Worm (Caenorhabditis elegans): Measurements from ENCODE around the gene unc-32.

The unc-32 gene

ce11 chrIII:8882333-8882732 is 23.1 kb upstream of the unc-32 start:
- no peak for TF ChIP-seq dpl-1 (GFP tag; optimal IDR thresholded peaks at IDR 0.05)
- TF ChIP-seq lin-38 (GFP tag; IDR thresholded peaks at IDR 0.05) = no peak
- peak in 1 of 2 experiments; percentile 74 for TF ChIP-seq unc-62 (GFP tag; optimal IDR thresholded peaks at IDR 0.05 in 1 of 2)
- TF ChIP-seq unc-62 (tag; optimal IDR thresholded peaks at IDR 0.05) = no peak
- TF ChIP-seq daf-19 (GFP tag; conservative IDR thresholded peaks at IDR 0.05) = no peak
- TF ChIP-seq madf-9 (GFP tag; conservative IDR thresholded peaks at IDR 0.05) = no peak
- TF ChIP-seq aha-1 (tag) = peak; percentile 55
- no peak for TF ChIP-seq duxl-1 (tag; optimal IDR thresholded peaks at IDR 0.05; ENCODE audit: poor library complexity)
- no peak for TF ChIP-seq ZK337.2 (GFP tag; IDR thresholded peaks at IDR 0.05)

- TF ChIP-seq lir-3 (tag; optimal IDR thresholded peaks at IDR 0.05) (no peak), dmd-6 (GFP tag; IDR thresholded peaks at IDR 0.05) (no peak), daf-8 (GFP tag; IDR thresholded peaks at IDR 0.05) (no peak), lin-29 (GFP tag; IDR thresholded peaks at IDR 0.05) (no peak), nhr-77 (tag; optimal IDR thresholded peaks at IDR 0.05) (no peak), unc-62 (GFP tag; optimal IDR thresholded peaks at IDR 0.05 in 1 of 2) (peak in 1 of 2 experiments; percentile 7), unc-62 (tag; optimal IDR thresholded peaks at IDR 0.05) (no peak), dmd-9 (GFP tag; IDR thresholded peaks at IDR 0.05) (no peak), dmd-8 (GFP tag; IDR thresholded peaks at IDR 0.05) (no peak)
These were observed 20.3 kb upstream of the unc-32 start, which contains the start of gene svop-1 for ce11 chrIII:8885150-8885549. svop-1 (minus strand) TSS chrIII:8885488.

- TF ChIP-seq mxl-3 (GFP tag; optimal IDR thresholded peaks at IDR 0.05) (no peak), unc-130 (GFP tag; optimal IDR thresholded peaks at IDR 0.05) (no peak), lir-3 (tag; optimal IDR thresholded peaks at IDR 0.05) (no peak), nhr-111 (GFP tag; optimal IDR thresholded peaks at IDR 0.05) (no peak), lim-7 (GFP tag; IDR thresholded peaks at IDR 0.05) (no peak), T20F7.1 (GFP tag; optimal IDR thresholded peaks at IDR 0.05) (no peak), rbr-2 (tag; optimal IDR thresholded peaks at IDR 0.05) (peak; percentile 33), daf-19 (GFP tag; conservative IDR thresholded peaks at IDR 0.05) (no peak), lin-29 (GFP tag; IDR thresholded peaks at IDR 0.05) (no peak), tag-97 (GFP tag; IDR thresholded peaks at IDR 0.05) (no peak), arid-1 (GFP tag; conservative IDR thresholded peaks at IDR 0.05) (no peak), cey-2 (tag; optimal IDR thresholded peaks at IDR 0.05; ENCODE audit: borderline replicate concordance, insufficient read depth) (no peak), nhr-41 (GFP tag; IDR thresholded peaks at IDR 0.05) (no peak), F44E2.7 (GFP tag; IDR thresholded peaks at IDR 0.05) (no peak), ces-1 (GFP tag; optimal IDR thresholded peaks at IDR 0.05) (no peak), nhr-25 (tag; optimal IDR thresholded peaks at IDR 0.05; ENCODE audit: borderline replicate concordance, insufficient read depth) (no peak), mdt-29 (GFP tag; IDR thresholded peaks at IDR 0.05) (no peak), ceh-82 (tag; optimal IDR thresholded peaks at IDR 0.05) (no peak), dmd-8 (GFP tag; IDR thresholded peaks at IDR 0.05) (no peak), fos-1 (tag; optimal IDR thresholded peaks at IDR 0.05) (no peak), hlh-30 (tag; optimal IDR thresholded peaks at IDR 0.05; ENCODE audit: insufficient read depth) (peak; percentile 40), dpl-1 (GFP tag; optimal IDR thresholded peaks at IDR 0.05) (no peak), ceh-28 (tag; optimal IDR thresholded peaks at IDR 0.05) (no peak), mep-1 (tag; optimal IDR thresholded peaks at IDR 0.05) (peak; percentile 20), saeg-2 (GFP tag; IDR thresholded peaks at IDR 0.05) (no peak), ztf-7 (tag; optimal IDR thresholded peaks at IDR 0.05) (no peak), fkh-10 (GFP tag; optimal IDR thresholded peaks at IDR 0.05) (no peak), sdz-12 (GFP tag; optimal IDR thresholded peaks at IDR 0.05) (no peak), daf-16 (GFP tag; optimal IDR thresholded peaks at IDR 0.05) (no peak), daf-16 (tag; optimal IDR thresholded peaks at IDR 0.05) (no peak), nhr-48 (tag; optimal IDR thresholded peaks at IDR 0.05) (no peak), nhr-76 (tag; optimal IDR thresholded peaks at IDR 0.05) (no peak), nhr-237 (tag; optimal IDR thresholded peaks at IDR 0.05) (no peak), skn-1 (tag; optimal IDR thresholded peaks at IDR 0.05) (no peak), unc-62 (GFP tag; optimal IDR thresholded peaks at IDR 0.05 in 1 of 2) (peak in 1 of 2 experiments; percentile 55), unc-62 (tag; optimal IDR thresholded peaks at IDR 0.05) (no peak), dmd-9 (GFP tag; IDR thresholded peaks at IDR 0.05) (no peak), ceh-20 (GFP tag; IDR thresholded peaks at IDR 0.05) (no peak), ama-1 (optimal IDR thresholded peaks at IDR 0.05) (no peak), ztf-11 (tag; optimal IDR thresholded peaks at IDR 0.05) (no peak)
These were observed 19.1 kb upstream of the unc-32 start for ce11 chrIII:8886309-8886708.

All from whole organism, L4 larva.